Worm (Caenorhabditis elegans): Measurements from ENCODE around the gene cpb-1.

ce11 chrIII:9306596-9306995 is 15.5 kb upstream of the cpb-1 start, which contains the start of gene srx-45:
- TF ChIP-seq egl-27 (tag; optimal IDR thresholded peaks at IDR 0.05) (no peak), nhr-77 (tag; optimal IDR thresholded peaks at IDR 0.05) (no peak), lin-39 (tag; optimal IDR thresholded peaks at IDR 0.05) (no peak), ZK546.5 (tag; optimal IDR thresholded peaks at IDR 0.05) (no peak), nhr-237 (tag; optimal IDR thresholded peaks at IDR 0.05) (no peak), nhr-43 (tag; optimal IDR thresholded peaks at IDR 0.05; ENCODE audit: poor library complexity, severe bottlenecking) (no peak), nhr-28 (tag; optimal IDR thresholded peaks at IDR 0.05) (no peak), nhr-11 (tag; optimal IDR thresholded peaks at IDR 0.05) (no peak), ztf-11 (tag; optimal IDR thresholded peaks at IDR 0.05) (no peak), lin-15B (tag; optimal IDR thresholded peaks at IDR 0.05) (no peak)
